Worm (Caenorhabditis elegans) whole organism, L4/young adult: ENCODE results near the gene cutl-21.
A peak's percentile ranks its signal among the peaks of the same experiment; 100 is the strongest.

ENCODE experiments used
- W03F9.2 ChIP-seq: fragments of 150-350 bp; optimal IDR thresholded peaks from 2 replicates; lab custom pipeline; 2014; ENCODE audit warnings: missing biosample characterization, missing genetic modification characterization
- dao-5 ChIP-seq: sonication (generic microtip); optimal IDR thresholded peaks from 2 replicates; lab custom pipeline; 2016; ENCODE audit warnings: missing genotype, missing genetic modification characterization, moderate library complexity, missing compliant biosample characterization
- him-1 ChIP-seq: sonication (generic microtip); optimal IDR thresholded peaks from 2 replicates; lab custom pipeline; 2016; ENCODE audit warnings: missing genotype, missing genetic modification reagents, missing genetic modification characterization, missing compliant biosample characterization

Gene cutl-21

DNA sequence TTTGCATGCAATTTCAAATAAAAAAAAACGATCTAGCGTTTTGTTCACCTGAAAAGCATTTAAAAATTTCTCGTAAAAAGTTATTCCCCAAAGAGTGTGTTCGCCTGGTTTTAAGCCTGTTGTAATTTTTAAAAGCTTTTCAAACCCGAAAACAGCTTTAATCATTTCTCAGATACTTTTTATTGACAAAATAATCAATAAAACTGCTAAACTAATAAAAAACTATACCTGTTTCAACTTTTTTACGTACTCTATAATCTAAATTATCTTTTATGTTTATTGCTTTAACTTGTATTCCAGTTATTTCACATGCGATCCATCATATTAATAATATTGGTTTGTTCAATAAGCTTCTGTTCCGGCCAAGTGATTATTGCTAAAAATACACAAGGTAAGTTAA, at the start of gene cutl-21:
Gene cutl-21 (plus strand): TSS at position 301 of the 400 bp plus-strand sequence.
- no peak for TF ChIP-seq dao-5 (tag; lab: Kevin White, UChicago)
- no peak for TF ChIP-seq him-1 (tag; lab: Kevin White, UChicago)
- TF ChIP-seq W03F9.2 (tag; lab: Kevin White, UChicago), result no peak

- TF ChIP-seq W03F9.2 (tag; lab: Kevin White, UChicago) (peak; percentile 2), him-1 (tag; lab: Kevin White, UChicago) (no peak)
Observed at ce11 chrX:954499-955061, 49.6 kb upstream of the cutl-21 start, which contains the start of gene apm-3. apm-3 (plus strand) TSS chrX:954975.

DNA sequence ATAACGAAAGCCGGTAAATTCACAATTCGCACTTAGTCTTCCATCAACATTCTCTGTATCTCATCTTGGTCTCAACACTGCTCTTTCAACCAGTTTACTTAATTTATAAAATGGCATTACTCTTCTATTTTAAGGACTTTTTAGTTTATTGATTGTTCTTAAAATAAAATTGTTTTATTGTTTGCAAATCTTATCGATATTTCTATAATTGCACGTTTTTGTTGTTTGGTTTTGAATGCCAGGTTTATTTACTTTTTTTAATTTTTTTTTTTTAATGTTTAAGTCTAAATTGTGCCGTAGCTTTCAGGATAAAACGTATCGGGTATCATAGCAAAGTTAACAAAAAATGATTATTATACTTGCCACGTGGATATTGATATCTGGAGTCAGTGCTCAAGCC, 46.6 kb upstream of the cutl-21 start, which contains the start of gene chil-10:
Gene chil-10 (plus strand): TSS at position 301 of the 400 bp plus-strand sequence.
- TF ChIP-seq dao-5 (tag; lab: Kevin White, UChicago) (no peak), him-1 (tag; lab: Kevin White, UChicago) (no peak), W03F9.2 (tag; lab: Kevin White, UChicago) (no peak)

DNA sequence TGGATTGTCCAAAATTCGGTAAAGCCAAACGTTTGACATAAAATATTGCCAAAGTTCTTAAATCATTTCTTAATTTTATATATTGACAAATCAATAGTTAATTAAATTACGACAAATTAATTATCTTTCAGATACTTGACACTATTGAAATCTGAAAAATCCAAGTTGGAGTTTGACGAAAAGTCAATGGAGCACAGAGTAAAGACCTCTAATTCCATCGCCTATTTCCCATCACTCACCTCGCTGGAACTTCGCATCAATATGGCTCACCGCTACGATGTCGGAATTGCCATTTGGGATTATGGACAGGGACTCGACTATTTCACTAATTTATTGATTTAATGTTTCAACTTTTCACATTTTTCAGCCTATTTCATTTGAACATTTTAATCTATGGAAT, 44.0 kb upstream of the cutl-21 start:
- TF ChIP-seq him-1 (tag; lab: Kevin White, UChicago), result no peak
- no peak for TF ChIP-seq W03F9.2 (tag; lab: Kevin White, UChicago)
- no peak for TF ChIP-seq dao-5 (tag; lab: Kevin White, UChicago)

DNA sequence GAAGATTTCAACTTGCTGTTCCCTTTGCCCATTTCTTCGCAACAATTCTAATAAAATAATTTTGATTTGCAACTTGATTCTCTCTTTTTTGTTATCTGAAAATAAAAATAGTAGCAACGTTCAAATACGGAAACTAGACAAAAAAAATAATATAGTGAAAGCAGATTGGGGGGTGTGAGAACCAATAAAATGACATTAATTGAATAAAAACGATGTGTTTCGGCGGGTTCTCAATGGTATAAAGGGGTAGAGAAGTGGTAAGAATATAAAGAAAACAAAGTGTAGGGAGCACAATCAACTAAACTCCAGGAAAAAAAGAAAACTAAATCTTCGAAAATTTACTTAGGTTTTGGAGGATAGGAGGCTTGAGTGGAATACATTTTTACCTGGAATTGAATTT, 41.0 kb upstream of the cutl-21 start, which contains the start of gene ncs-1:
Gene ncs-1 (minus strand): TSS at position 101 of the 400 bp plus-strand sequence.
- TF ChIP-seq him-1 (tag; lab: Kevin White, UChicago) (no peak), dao-5 (tag; lab: Kevin White, UChicago) (no peak)

ce11 chrX:970072-970471, 34.1 kb upstream of the cutl-21 start, which contains the start of gene C44C1.6:
C44C1.6 (minus strand) TSS chrX:970270.
- TF ChIP-seq dao-5 (tag; lab: Kevin White, UChicago), result no peak
- no peak for TF ChIP-seq W03F9.2 (tag; lab: Kevin White, UChicago)
- no peak for TF ChIP-seq him-1 (tag; lab: Kevin White, UChicago)

- TF ChIP-seq W03F9.2 (tag; lab: Kevin White, UChicago) (peak; percentile 41), dao-5 (tag; lab: Kevin White, UChicago) (no peak), him-1 (tag; lab: Kevin White, UChicago) (no peak)
Observed at ce11 chrX:974499-975235, 29.5 kb upstream of the cutl-21 start, which contains the start of gene vps-45. vps-45 (minus strand) TSS chrX:974848.

DNA sequence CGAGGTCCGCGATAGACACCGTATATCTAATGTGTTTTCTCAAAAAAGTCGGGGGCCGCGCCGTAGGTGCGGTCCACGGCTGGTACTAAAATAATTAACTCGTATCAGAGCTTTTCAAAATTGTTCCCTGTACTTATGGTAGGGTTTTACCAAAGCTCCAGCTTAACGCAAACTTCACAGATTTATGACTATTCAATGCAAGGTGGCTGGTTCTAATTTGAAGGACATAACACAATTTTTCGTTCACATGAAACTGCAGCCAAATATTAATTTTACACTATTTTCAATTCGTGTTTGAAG, 29.0 kb upstream of the cutl-21 start:
- TF ChIP-seq him-1 (tag; lab: Kevin White, UChicago) (no peak), W03F9.2 (tag; lab: Kevin White, UChicago) (no peak), dao-5 (tag; lab: Kevin White, UChicago) (no peak)

ce11 chrX:977958-978686, 26.0 kb upstream of the cutl-21 start, which contains the start of gene abhd-3.2:
abhd-3.2 (minus strand) TSS chrX:978008.
- no peak for TF ChIP-seq W03F9.2 (tag; lab: Kevin White, UChicago)
- TF ChIP-seq him-1 (tag; lab: Kevin White, UChicago), result no peak
- TF ChIP-seq dao-5 (tag; lab: Kevin White, UChicago), result no peak

ce11 chrX:980252-981009, 23.7 kb upstream of the cutl-21 start, which contains the start of gene C44C1.1:
C44C1.1 (plus strand) TSS chrX:980776.
- no peak for TF ChIP-seq dao-5 (tag; lab: Kevin White, UChicago)
- no peak for TF ChIP-seq him-1 (tag; lab: Kevin White, UChicago)
- no peak for TF ChIP-seq W03F9.2 (tag; lab: Kevin White, UChicago)

ce11 chrX:982598-982997, 21.5 kb upstream of the cutl-21 start:
- TF ChIP-seq W03F9.2 (tag; lab: Kevin White, UChicago) (no peak), him-1 (tag; lab: Kevin White, UChicago) (no peak), dao-5 (tag; lab: Kevin White, UChicago) (no peak)

- TF ChIP-seq dao-5 (tag; lab: Kevin White, UChicago) (no peak), him-1 (tag; lab: Kevin White, UChicago) (no peak), W03F9.2 (tag; lab: Kevin White, UChicago) (no peak)
Observed at ce11 chrX:986463-986862, 17.7 kb upstream of the cutl-21 start.
